Worm (Caenorhabditis elegans): ENCODE data around the gene unc-83.

The unc-83 gene

ce11 chrV:6514887-6515324 lies 50.0 kb downstream of the unc-83 start, which contains the start of gene dpy-11 (continued):
- peak; percentile 35; the same call in 1 of the 2 replicates for TF ChIP-seq ZK337.2 (GFP tag; IDR thresholded peaks at IDR 0.05)
- TF ChIP-seq zag-1 (tag; optimal IDR thresholded peaks at IDR 0.05) = no peak
- TF ChIP-seq Y48G9A.11 (GFP tag; IDR thresholded peaks at IDR 0.05) = peak; percentile 36; the same call in 1 of the 2 replicates
- TF ChIP-seq Y5F2A.4 (GFP tag; optimal IDR thresholded peaks at IDR 0.05) = no peak
- TF ChIP-seq hif-1 (tag; optimal IDR thresholded peaks at IDR 0.05) = peak in 1 of 2 experiments; percentile 20
- TF ChIP-seq R02D3.7 (tag; optimal IDR thresholded peaks at IDR 0.05) = no peak
- peak; percentile 81 for TF ChIP-seq T26A8.4 (GFP tag; IDR thresholded peaks at IDR 0.05)
- no peak for TF ChIP-seq snpc-4 (tag; optimal IDR thresholded peaks at IDR 0.05)
- no peak for TF ChIP-seq nhr-237 (tag; optimal IDR thresholded peaks at IDR 0.05)
- TF ChIP-seq T20F7.1 (GFP tag; optimal IDR thresholded peaks at IDR 0.05) = peak; percentile 37
- TF ChIP-seq mdt-29 (GFP tag; IDR thresholded peaks at IDR 0.05) = peak; percentile 49; the same call in 1 of the 2 replicates
- TF ChIP-seq spr-1 (tag; optimal IDR thresholded peaks at IDR 0.05) = peak; percentile 53
- TF ChIP-seq hlh-30 (tag; optimal IDR thresholded peaks at IDR 0.05; ENCODE audit: insufficient read depth) = no peak
- peak; percentile 98 for TF ChIP-seq aha-1 (tag)
- TF ChIP-seq nhr-6 (tag; optimal IDR thresholded peaks at IDR 0.05) = peak; percentile 57
- TF ChIP-seq ztf-7 (tag; optimal IDR thresholded peaks at IDR 0.05) = no peak
- 0 out of 2 replicates have a peak, but pooled peaks have one; percentile 18 for TF ChIP-seq lim-7 (GFP tag; IDR thresholded peaks at IDR 0.05)
- TF ChIP-seq mxl-2 (GFP tag; conservative IDR thresholded peaks at IDR 0.05) = 0 out of 2 replicates have a peak, but pooled peaks have one; percentile 7
- TF ChIP-seq php-3 (GFP tag; IDR thresholded peaks at IDR 0.05) = 0 out of 2 replicates have a peak, but pooled peaks have one; percentile 8
- no peak for TF ChIP-seq rbr-2 (tag; optimal IDR thresholded peaks at IDR 0.05)
- TF ChIP-seq dve-1 (tag; optimal IDR thresholded peaks at IDR 0.05; ENCODE audit: insufficient read depth) = peak; percentile 57
- peak; percentile 75 for TF ChIP-seq mxl-3 (GFP tag; optimal IDR thresholded peaks at IDR 0.05)
- peak; percentile 29 for TF ChIP-seq nhr-102 (tag; optimal IDR thresholded peaks at IDR 0.05)
- TF ChIP-seq nhr-77 (tag; optimal IDR thresholded peaks at IDR 0.05) = peak; percentile 39
- TF ChIP-seq ama-1 (optimal IDR thresholded peaks at IDR 0.05) = peak; percentile 98
- TF ChIP-seq nhr-25 (tag; optimal IDR thresholded peaks at IDR 0.05; ENCODE audit: borderline replicate concordance, insufficient read depth) = peak; percentile 55
- TF ChIP-seq jun-1 (tag; optimal IDR thresholded peaks at IDR 0.05) = no peak
- peak; percentile 45; the same call in 1 of the 2 replicates for TF ChIP-seq snpc-1.2 (GFP tag; IDR thresholded peaks at IDR 0.05)

- TF ChIP-seq pha-4 (GFP tag; IDR thresholded peaks at IDR 0.05) = no peak
- no peak for TF ChIP-seq pha-4 (tag; optimal IDR thresholded peaks at IDR 0.05)
- TF ChIP-seq dmd-6 (GFP tag; IDR thresholded peaks at IDR 0.05) = peak; percentile 12; the same call in 1 of the 2 replicates
- TF ChIP-seq madf-9 (GFP tag; conservative IDR thresholded peaks at IDR 0.05) = 0 out of 2 replicates have a peak, but pooled peaks have one; percentile 2
These were observed 50.5 kb downstream of the unc-83 start for ce11 chrV:6515344-6515743.

ce11 chrV:6516491-6517304 lies 51.8 kb downstream of the unc-83 start, which contains the start of gene mdh-1:
mdh-1 (minus strand) TSS chrV:6516526.
- TF ChIP-seq zip-2 (tag; optimal IDR thresholded peaks at IDR 0.05) (no peak), nhr-11 (tag; optimal IDR thresholded peaks at IDR 0.05) (no peak), Y75B8A.6 (GFP tag; IDR thresholded peaks at IDR 0.05) (no peak), ama-1 (optimal IDR thresholded peaks at IDR 0.05) (no peak), nhr-111 (GFP tag; optimal IDR thresholded peaks at IDR 0.05) (no peak), F49E8.2 (tag; optimal IDR thresholded peaks at IDR 0.05; ENCODE audit: borderline replicate concordance) (no peak), ceh-28 (tag; optimal IDR thresholded peaks at IDR 0.05) (peak; percentile 14), madf-9 (GFP tag; conservative IDR thresholded peaks at IDR 0.05) (0 out of 2 replicates have a peak, but pooled peaks have one; percentile 5), R02D3.7 (tag; optimal IDR thresholded peaks at IDR 0.05) (no peak), F37D6.2 (tag; optimal IDR thresholded peaks at IDR 0.05) (no peak), madf-5 (GFP tag; IDR thresholded peaks at IDR 0.05) (no peak), aly-2 (tag; optimal IDR thresholded peaks at IDR 0.05) (no peak), mxl-3 (GFP tag; optimal IDR thresholded peaks at IDR 0.05) (no peak), lim-7 (GFP tag; IDR thresholded peaks at IDR 0.05) (0 out of 2 replicates have a peak, but pooled peaks have one; percentile 25), ceh-32 (tag; optimal IDR thresholded peaks at IDR 0.05; ENCODE audit: poor library complexity) (no peak), attf-4 (tag; optimal IDR thresholded peaks at IDR 0.05) (no peak), ceh-20 (GFP tag; IDR thresholded peaks at IDR 0.05) (no peak), spr-3 (GFP tag; optimal IDR thresholded peaks at IDR 0.05) (no peak), daf-8 (GFP tag; IDR thresholded peaks at IDR 0.05) (no peak), skn-1 (tag; optimal IDR thresholded peaks at IDR 0.05) (no peak), Y48G9A.11 (GFP tag; IDR thresholded peaks at IDR 0.05) (no peak)
